Worm (Caenorhabditis elegans): ENCODE data around the gene nekl-3.

nekl-3 gene

DNA sequence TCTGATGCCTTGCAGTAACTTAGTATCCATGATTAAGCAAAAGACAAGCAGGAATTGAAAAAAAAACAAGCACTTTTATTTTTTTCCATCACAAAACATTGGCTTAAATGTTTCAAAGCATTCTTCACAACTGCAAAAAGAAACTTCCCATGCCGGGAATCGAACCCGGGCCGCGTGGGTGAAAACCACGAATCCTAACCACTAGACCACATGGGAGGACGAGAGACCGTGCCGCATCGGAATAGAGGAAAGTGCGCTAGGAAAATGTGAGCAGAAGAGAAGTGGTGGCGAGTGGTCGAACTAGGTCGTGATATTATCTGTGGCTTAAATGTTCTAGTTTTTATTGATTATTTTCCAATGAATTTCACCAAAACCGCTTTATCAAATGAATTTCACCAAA lies 23.8 kb downstream of the nekl-3 start (continued):
- TF ChIP-seq hmg-1.2 (GFP tag; IDR thresholded peaks at IDR 0.05): peak; percentile 80
- 0 out of 2 replicates have a peak, but pooled peaks have one; percentile 31 for TF ChIP-seq zfh-2 (GFP tag; conservative IDR thresholded peaks at IDR 0.05)
- peak; percentile 14 for TF ChIP-seq snpc-4 (GFP tag; optimal IDR thresholded peaks at IDR 0.05)
- peak in 2 of 4 experiments; percentile 22 to 53 for TF ChIP-seq snpc-4 (tag; optimal IDR thresholded peaks at IDR 0.05)
- TF ChIP-seq lir-1 (GFP tag; conservative IDR thresholded peaks at IDR 0.05): 0 out of 2 replicates have a peak, but pooled peaks have one; percentile 28
- peak; percentile 87 for TF ChIP-seq dox-1 (GFP tag; IDR thresholded peaks at IDR 0.05)
- TF ChIP-seq nhr-179 (tag; optimal IDR thresholded peaks at IDR 0.05): no peak

DNA sequence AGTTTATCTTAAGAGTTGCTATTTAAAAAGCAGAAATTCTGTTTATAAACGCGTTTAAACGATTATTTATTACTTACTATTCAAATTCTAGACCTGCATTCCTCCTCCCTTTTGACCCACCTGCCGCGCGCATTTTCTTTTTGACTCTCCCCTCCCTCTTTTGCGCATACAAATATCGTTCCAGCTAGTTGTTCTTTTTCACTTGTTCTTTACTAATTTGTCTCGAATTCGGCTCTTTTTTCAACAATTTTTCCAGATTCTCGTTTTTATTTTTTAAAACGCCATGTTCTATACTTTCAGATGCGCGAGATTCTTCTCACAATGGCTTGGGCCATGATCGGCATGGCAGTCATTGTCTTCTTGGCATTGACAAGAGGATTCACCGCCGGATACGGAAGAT lies 25.9 kb downstream of the nekl-3 start, which contains the start of gene F19H6.4:
TSS of gene F19H6.4 (plus strand) at position 301 of the 400 bp plus-strand sequence.
- TF ChIP-seq attf-3 (GFP tag; conservative IDR thresholded peaks at IDR 0.05) (no peak), madf-6 (GFP tag; IDR thresholded peaks at IDR 0.05) (peak; percentile 61; the same call in 1 of the 2 replicates), ceh-40 (GFP tag; IDR thresholded peaks at IDR 0.05) (no peak), bed-1 (GFP tag; IDR thresholded peaks at IDR 0.05) (no peak), cebp-2 (GFP tag; IDR thresholded peaks at IDR 0.05) (no peak), madf-8 (GFP tag; conservative IDR thresholded peaks at IDR 0.05) (0 out of 2 replicates have a peak, but pooled peaks have one; percentile 15), nhr-120 (GFP tag; IDR thresholded peaks at IDR 0.05) (no peak), lag-1 (GFP tag; IDR thresholded peaks at IDR 0.05) (no peak), snpc-1.3 (tag; optimal IDR thresholded peaks at IDR 0.05; ENCODE audit: insufficient read depth) (no peak), efl-1 (GFP tag; optimal IDR thresholded peaks at IDR 0.05) (peak; percentile 42)

DNA sequence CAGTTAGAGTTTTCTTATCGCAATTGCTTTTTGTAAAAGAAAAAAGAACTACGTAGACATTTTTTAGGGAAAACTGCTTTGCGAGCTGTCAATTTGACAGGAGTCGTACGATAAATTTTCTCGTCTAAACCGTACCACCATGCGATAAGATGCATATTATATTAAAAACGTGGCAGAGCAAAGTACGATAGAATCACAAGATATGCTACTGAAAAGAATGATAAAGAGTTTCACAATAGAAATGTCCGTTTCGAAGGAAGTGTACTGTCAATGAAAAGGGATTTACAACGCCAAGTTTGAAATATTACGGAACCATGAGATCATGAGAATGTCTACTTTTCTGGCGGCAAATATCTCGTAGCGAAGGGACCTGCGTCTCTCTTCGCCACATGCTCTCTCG lies 26.5 kb downstream of the nekl-3 start, which contains the start of gene F19H6.5:
TSS of gene F19H6.5 (minus strand) at position 101 of the 400 bp plus-strand sequence.
- TF ChIP-seq hmg-1.2 (GFP tag; IDR thresholded peaks at IDR 0.05) (peak; percentile 27; the same call in 1 of the 2 replicates), F22D6.2 (tag; optimal IDR thresholded peaks at IDR 0.05) (no peak), egl-18 (GFP tag; IDR thresholded peaks at IDR 0.05) (no peak), K12H6.12 (tag; optimal IDR thresholded peaks at IDR 0.05) (no peak), hlh-26 (GFP tag; conservative IDR thresholded peaks at IDR 0.05) (no peak), snpc-3.4 (tag; optimal IDR thresholded peaks at IDR 0.05) (no peak)

DNA sequence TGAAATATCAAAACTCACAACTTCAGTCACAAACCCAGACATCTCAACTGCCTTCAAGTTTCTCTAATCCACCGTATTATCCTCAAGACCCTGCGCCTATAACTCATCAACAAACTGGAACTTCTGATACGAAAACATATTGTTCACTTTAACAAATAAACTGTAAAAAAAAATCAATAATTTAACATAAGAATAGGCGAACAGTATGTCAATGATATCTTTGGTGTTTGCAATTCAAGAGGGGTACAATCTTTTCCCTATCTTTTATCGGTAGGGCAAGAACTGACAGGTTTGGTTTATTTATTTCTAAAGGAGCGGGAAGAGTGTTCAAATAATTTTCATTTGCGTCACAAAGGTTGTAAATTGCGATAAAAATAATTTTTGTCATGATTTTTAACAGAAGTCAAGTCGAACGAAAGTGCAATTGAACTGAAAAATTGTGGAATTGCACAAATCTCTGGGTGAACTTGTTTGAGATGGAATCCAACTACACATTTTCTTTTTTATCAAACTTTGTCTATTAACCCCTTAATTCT lies 28.3 kb downstream of the nekl-3 start:
- TF ChIP-seq ztf-28 (GFP tag; IDR thresholded peaks at IDR 0.05): no peak
- TF ChIP-seq tlf-1 (GFP tag; optimal IDR thresholded peaks at IDR 0.05): peak; percentile 97
- TF ChIP-seq aptf-3 (GFP tag; IDR thresholded peaks at IDR 0.05): no peak
- TF ChIP-seq lag-1 (GFP tag; IDR thresholded peaks at IDR 0.05): peak; percentile 84; the same call in 1 of the 2 replicates
- TF ChIP-seq F52B5.7 (tag; optimal IDR thresholded peaks at IDR 0.05): peak; percentile 77
- peak; percentile 85 for TF ChIP-seq T07F8.4 (tag; optimal IDR thresholded peaks at IDR 0.05)
- peak; percentile 86 for TF ChIP-seq ceh-79 (tag; optimal IDR thresholded peaks at IDR 0.05)
- no peak for TF ChIP-seq nhr-120 (GFP tag; IDR thresholded peaks at IDR 0.05)
- no peak for TF ChIP-seq D2030.7 (GFP tag; IDR thresholded peaks at IDR 0.05)
- TF ChIP-seq xnd-1 (tag; optimal IDR thresholded peaks at IDR 0.05): no peak
- peak; percentile 72 for TF ChIP-seq madf-3 (GFP tag; IDR thresholded peaks at IDR 0.05)
- TF ChIP-seq B0019.2 (GFP tag; conservative IDR thresholded peaks at IDR 0.05): no peak
- peak; percentile 81 for TF ChIP-seq let-526 (GFP tag; IDR thresholded peaks at IDR 0.05)
- peak; percentile 53 for TF ChIP-seq snpc-1.1 (tag; optimal IDR thresholded peaks at IDR 0.05; ENCODE audit: insufficient read depth)
- peak in 1 of 2 experiments; percentile 47 for TF ChIP-seq rec-8 (tag; optimal IDR thresholded peaks at IDR 0.05)
- TF ChIP-seq lsy-27 (tag; optimal IDR thresholded peaks at IDR 0.05; ENCODE audit: borderline replicate concordance, insufficient read depth): no peak
- peak; percentile 85 for TF ChIP-seq F57A8.1 (GFP tag; optimal IDR thresholded peaks at IDR 0.05)
- TF ChIP-seq zim-3 (tag; optimal IDR thresholded peaks at IDR 0.05): peak; percentile 23
- TF ChIP-seq hmg-20 (GFP tag; IDR thresholded peaks at IDR 0.05): peak; percentile 91
- TF ChIP-seq lsl-1 (GFP tag; optimal IDR thresholded peaks at IDR 0.05): no peak
- TF ChIP-seq ZK185.1 (tag; optimal IDR thresholded peaks at IDR 0.05; ENCODE audit: poor library complexity, severe bottlenecking): peak; percentile 99
- peak; percentile 73 for TF ChIP-seq lin-26 (GFP tag; IDR thresholded peaks at IDR 0.05)
- peak; percentile 81 for TF ChIP-seq hmg-1.2 (GFP tag; IDR thresholded peaks at IDR 0.05)
